Worm (Caenorhabditis elegans): ENCODE data around the gene T26E4.2.
"Not testable (repeated sequence)": the region's sequence is repeated elsewhere in the genome, so short reads cannot be mapped to it uniquely, and the experiment has no call there.

T26E4.2 gene

DNA sequence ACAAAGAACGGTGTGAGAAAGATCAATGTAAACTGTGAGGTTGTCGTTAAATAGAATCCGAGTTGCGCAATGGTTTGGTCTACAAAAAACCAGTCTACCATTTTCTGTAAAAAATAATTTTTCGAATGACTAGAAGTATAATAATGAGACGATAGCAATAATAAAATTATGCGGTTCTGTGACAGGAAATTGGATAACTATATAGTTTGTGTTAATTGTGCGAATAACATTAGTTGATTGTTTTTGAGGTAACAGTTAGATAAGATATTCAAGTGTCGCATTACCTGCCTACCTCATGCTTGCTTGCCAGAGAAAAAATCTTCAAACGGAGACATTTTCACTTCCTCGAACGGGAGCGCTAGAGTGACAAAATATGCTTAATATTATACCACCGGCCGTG, 39.3 kb upstream of the T26E4.2 start, which contains the start of gene str-18:
TSS of gene str-18 (minus strand) at position 101 of the 400 bp plus-strand sequence.
- TF ChIP-seq egl-5 (tag; optimal IDR thresholded peaks at IDR 0.05) (no peak), pqm-1 (tag; optimal IDR thresholded peaks at IDR 0.05) (no peak), unc-39 (tag; optimal IDR thresholded peaks at IDR 0.05) (no peak), nhr-25 (tag; optimal IDR thresholded peaks at IDR 0.05) (no peak), daf-12 (tag; optimal IDR thresholded peaks at IDR 0.05) (no peak), ztf-11 (tag; optimal IDR thresholded peaks at IDR 0.05) (no peak), elt-3 (tag; optimal IDR thresholded peaks at IDR 0.05) (no peak)

DNA sequence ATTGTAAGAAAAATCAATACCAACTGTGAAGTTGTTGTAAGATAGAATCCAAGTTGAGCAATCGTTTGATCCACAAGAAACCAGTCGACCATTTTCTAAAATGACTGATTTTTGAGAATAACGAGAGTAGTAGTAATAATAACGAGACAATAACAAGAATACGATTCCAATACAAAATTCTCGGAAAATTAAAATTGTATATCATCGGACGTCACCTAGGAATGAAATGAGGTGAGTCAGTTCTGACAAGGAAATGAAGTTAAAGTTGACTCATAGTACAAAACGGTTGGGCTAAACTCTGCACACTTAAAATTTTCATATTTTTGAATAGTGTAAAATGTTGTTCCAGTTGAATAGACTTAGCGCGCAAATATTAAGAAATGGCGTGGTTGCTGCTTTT, 36.8 kb upstream of the T26E4.2 start, which contains the start of gene str-19:
TSS of gene str-19 (minus strand) at position 101 of the 400 bp plus-strand sequence.
- not testable (repeated sequence) for TF ChIP-seq ZK546.5, pha-4, egl-27 (tag; optimal IDR thresholded peaks at IDR 0.05)

DNA sequence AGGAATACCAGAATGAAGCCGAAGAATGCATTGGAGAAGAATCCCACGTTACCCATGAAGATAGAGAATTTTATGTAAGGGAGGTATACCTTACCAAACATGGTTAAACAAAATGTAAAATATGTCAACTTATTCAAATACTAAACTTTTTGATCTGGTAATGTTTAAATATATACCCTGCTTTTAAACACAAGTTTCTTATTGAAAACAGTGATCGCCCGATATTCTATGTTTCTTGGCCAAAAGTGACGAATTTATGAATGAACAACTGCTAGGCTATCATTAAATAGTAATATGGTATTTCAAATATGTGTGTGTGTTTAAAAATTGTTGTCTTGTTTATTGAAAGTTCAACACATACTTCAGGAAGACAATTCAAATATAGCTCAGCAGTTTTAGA, 32.8 kb upstream of the T26E4.2 start, which contains the start of gene T23D5.8:
TSS of gene T23D5.8 (minus strand) at position 101 of the 400 bp plus-strand sequence.
- not testable (repeated sequence) for TF ChIP-seq ceh-16, ZK546.5, egl-27 (tag; optimal IDR thresholded peaks at IDR 0.05)

- TF ChIP-seq pqm-1 (tag; optimal IDR thresholded peaks at IDR 0.05): no peak
- no peak for TF ChIP-seq elt-3 (tag; optimal IDR thresholded peaks at IDR 0.05)
- TF ChIP-seq jun-1 (tag; optimal IDR thresholded peaks at IDR 0.05): no peak
- TF ChIP-seq mml-1 (tag; optimal IDR thresholded peaks at IDR 0.05): no peak
- TF ChIP-seq ztf-4 (tag; optimal IDR thresholded peaks at IDR 0.05): no peak
- TF ChIP-seq ama-1 (optimal IDR thresholded peaks at IDR 0.05): no peak
- no peak for TF ChIP-seq nhr-25 (tag; optimal IDR thresholded peaks at IDR 0.05)
- no peak for TF ChIP-seq nhr-77 (tag; optimal IDR thresholded peaks at IDR 0.05)
- no peak for TF ChIP-seq ZK546.5 (tag; optimal IDR thresholded peaks at IDR 0.05)
- TF ChIP-seq nhr-12 (tag; optimal IDR thresholded peaks at IDR 0.05): no peak
- no peak for TF ChIP-seq tbx-2 (tag; optimal IDR thresholded peaks at IDR 0.05)
- TF ChIP-seq fos-1 (tag; optimal IDR thresholded peaks at IDR 0.05): no peak
- no peak for TF ChIP-seq eor-1 (tag; optimal IDR thresholded peaks at IDR 0.05)
- TF ChIP-seq fkh-10 (GFP tag; optimal IDR thresholded peaks at IDR 0.05): no peak
Measured at ce11 chrV:15750130-15750529, 31.1 kb upstream of the T26E4.2 start, which contains the start of gene str-6. Gene str-6, minus strand, starts transcription at chrV:15750230.

- no peak for TF ChIP-seq ztf-4 (tag; optimal IDR thresholded peaks at IDR 0.05)
Measured at ce11 chrV:15752049-15752448, 29.1 kb upstream of the T26E4.2 start, which contains the start of gene str-43. Gene str-43, minus strand, starts transcription at chrV:15752149.

- TF ChIP-seq ceh-16, unc-39, pqm-1 (tag; optimal IDR thresholded peaks at IDR 0.05): not testable (repeated sequence)
Measured at ce11 chrV:15752941-15753340, 28.2 kb upstream of the T26E4.2 start, which contains the start of gene str-5. Gene str-5, plus strand, starts transcription at chrV:15753241.

DNA sequence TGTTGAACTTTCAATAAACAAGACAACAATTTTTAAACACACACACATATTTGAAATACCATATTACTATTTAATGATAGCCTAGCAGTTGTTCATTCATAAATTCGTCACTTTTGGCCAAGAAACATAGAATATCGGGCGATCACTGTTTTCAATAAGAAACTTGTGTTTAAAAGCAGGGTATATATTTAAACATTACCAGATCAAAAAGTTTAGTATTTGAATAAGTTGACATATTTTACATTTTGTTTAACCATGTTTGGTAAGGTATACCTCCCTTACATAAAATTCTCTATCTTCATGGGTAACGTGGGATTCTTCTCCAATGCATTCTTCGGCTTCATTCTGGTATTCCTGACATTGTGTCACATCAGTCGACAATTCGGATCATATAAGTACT, 26.5 kb upstream of the T26E4.2 start, which contains the start of gene str-8:
TSS of gene str-8 (plus strand) at position 301 of the 400 bp plus-strand sequence.
- TF ChIP-seq aly-2, nhr-23, mdl-1 (tag; optimal IDR thresholded peaks at IDR 0.05): not testable (repeated sequence)

DNA sequence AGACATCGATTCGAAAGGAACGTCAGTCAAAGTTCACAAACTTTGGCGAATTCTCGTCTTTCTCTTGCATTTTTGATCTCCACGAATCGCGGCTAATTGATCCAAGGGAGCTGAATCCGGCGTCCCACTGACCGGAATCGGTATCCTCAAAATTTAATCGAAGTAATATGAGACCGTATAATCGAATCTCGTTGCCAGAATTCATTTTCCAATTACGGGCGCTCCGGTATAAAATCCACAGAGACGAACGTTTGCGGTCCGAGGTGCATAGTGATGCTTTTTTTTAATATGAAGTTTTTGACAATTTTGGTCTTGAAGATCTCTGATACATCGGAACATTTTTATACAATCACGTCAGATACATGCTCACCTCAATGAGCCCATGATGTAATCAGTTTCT, 23.5 kb upstream of the T26E4.2 start:
- no peak for TF ChIP-seq ztf-11 (tag; optimal IDR thresholded peaks at IDR 0.05)
- no peak for TF ChIP-seq ZK546.5 (tag; optimal IDR thresholded peaks at IDR 0.05)
- no peak for TF ChIP-seq ama-1 (optimal IDR thresholded peaks at IDR 0.05)
- TF ChIP-seq nhr-23 (tag; optimal IDR thresholded peaks at IDR 0.05): no peak
- no peak for TF ChIP-seq pqm-1 (tag; optimal IDR thresholded peaks at IDR 0.05)
- no peak for TF ChIP-seq ztf-4 (tag; optimal IDR thresholded peaks at IDR 0.05)
- TF ChIP-seq ceh-16 (tag; optimal IDR thresholded peaks at IDR 0.05): no peak
- no peak for TF ChIP-seq mdl-1 (tag; optimal IDR thresholded peaks at IDR 0.05)
- TF ChIP-seq tbx-2 (tag; optimal IDR thresholded peaks at IDR 0.05): no peak
- TF ChIP-seq lin-15B (tag; optimal IDR thresholded peaks at IDR 0.05): no peak
- no peak for TF ChIP-seq nhr-76 (tag; optimal IDR thresholded peaks at IDR 0.05)
- TF ChIP-seq unc-62 (GFP tag; optimal IDR thresholded peaks at IDR 0.05): no peak
- no peak for TF ChIP-seq egl-27 (tag; optimal IDR thresholded peaks at IDR 0.05)
